Worm (Caenorhabditis elegans) whole organism, early embryonic: ENCODE measurements around the gene dmsr-9.
A peak's percentile ranks its signal among the peaks of the same experiment; 100 is the strongest.

Source experiments
- B0310.2 ChIP-seq: sonication (generic microtip); optimal IDR thresholded peaks from 2 replicates; lab custom pipeline; 2016; ENCODE audit warnings: mild to moderate bottlenecking, missing genetic modification characterization, missing compliant biosample characterization
- F13C5.2 ChIP-seq: sonication (generic microtip); optimal IDR thresholded peaks from 2 replicates; lab custom pipeline; 2017; ENCODE audit warnings: mild to moderate bottlenecking, missing genetic modification characterization, inconsistent platforms, missing compliant biosample characterization
- aly-1 ChIP-seq: sonication (generic microtip); optimal IDR thresholded peaks from 2 replicates; lab custom pipeline; 2016; ENCODE audit warnings: missing genetic modification characterization, missing compliant biosample characterization
- ama-1 ChIP-seq: fragments of 150-350 bp; optimal IDR thresholded peaks from 2 replicates; lab custom pipeline; 2014
- ceh-13 ChIP-seq: fragments of 200-800 bp; sonication (Bioruptor generic); optimal IDR thresholded peaks from 2 replicates; lab custom pipeline; 2018; ENCODE audit warnings: mild to moderate bottlenecking, missing genetic modification characterization, missing compliant biosample characterization
- ceh-36 ChIP-seq: sonication (generic microtip); optimal IDR thresholded peaks from 2 replicates; lab custom pipeline; 2016; ENCODE audit warnings: missing genetic modification characterization, inconsistent platforms, missing compliant biosample characterization
- ets-7 ChIP-seq: sonication (generic microtip); optimal IDR thresholded peaks from 2 replicates; lab custom pipeline; 2016; ENCODE audit warnings: missing genotype, missing genetic modification characterization, missing compliant biosample characterization
- flt-1 ChIP-seq: fragments of 200-800 bp; sonication (Bioruptor generic); IDR thresholded peaks from 2 replicates; pipeline ENCODE4 v1.3.6; 2022; ENCODE audit warnings: missing genetic modification characterization, missing compliant biosample characterization
- hmbx-1 ChIP-seq: sonication (generic microtip); optimal IDR thresholded peaks from 2 replicates; lab custom pipeline; 2016; ENCODE audit warnings: mild to moderate bottlenecking, missing genetic modification characterization, missing compliant biosample characterization
- hmg-4 ChIP-seq: fragments of 200-800 bp; sonication (Bioruptor generic); optimal IDR thresholded peaks from 2 replicates; lab custom pipeline; 2018; ENCODE audit warnings: mild to moderate bottlenecking, missing genetic modification characterization, missing compliant biosample characterization
- hnd-1 ChIP-seq: sonication (generic microtip); optimal IDR thresholded peaks from 2 replicates; lab custom pipeline; 2016; ENCODE audit warnings: missing genetic modification characterization, missing compliant biosample characterization
- pes-1 ChIP-seq: fragments of 200-800 bp; sonication (Bioruptor generic); IDR thresholded peaks from 2 replicates; pipeline ENCODE4 v1.3.6; 2022; ENCODE audit warnings: missing genetic modification reagents, missing genetic modification characterization, missing compliant biosample characterization
- scrt-1 ChIP-seq: fragments of 200-800 bp; sonication (Bioruptor generic); IDR thresholded peaks from 2 replicates; pipeline ENCODE4 v1.3.6; 2022; ENCODE audit warnings: missing genetic modification characterization, missing compliant biosample characterization
- sea-1 ChIP-seq: fragments of 200-800 bp; sonication (Bioruptor generic); conservative IDR thresholded peaks from 2 replicates; pipeline ENCODE4 v1.3.6; 2022; ENCODE audit warnings: missing genetic modification characterization, missing compliant biosample characterization
- tbx-11 ChIP-seq: fragments of 200-800 bp; sonication (Bioruptor generic); IDR thresholded peaks from 2 replicates; pipeline ENCODE4 v1.3.6; 2022; ENCODE audit warnings: missing genetic modification characterization, missing compliant biosample characterization
- tbx-37 ChIP-seq: fragments of 200-800 bp; sonication (Bioruptor generic); conservative IDR thresholded peaks from 2 replicates; pipeline ENCODE4 v1.3.6; 2022; ENCODE audit warnings: missing genetic modification reagents, missing genetic modification characterization, missing compliant biosample characterization
- tra-4 ChIP-seq: sonication (generic microtip); optimal IDR thresholded peaks from 2 replicates; lab custom pipeline; 2017; ENCODE audit warnings: missing genetic modification characterization, missing compliant biosample characterization

dmsr-9 gene

ce11 chrV:6799564-6799963 lies at the start of gene dmsr-9:
Gene dmsr-9 (minus strand): TSS chrV:6799664.
- TF ChIP-seq F13C5.2 (tag; lab: Kevin White, UChicago) (no peak), hmbx-1 (tag; lab: Kevin White, UChicago) (no peak), sea-1 (no peak), B0310.2 (no peak), ceh-36 (tag; lab: Kevin White, UChicago) (no peak), tbx-11 (GFP tag; lab: Robert Waterston, UW) (no peak), scrt-1 (GFP tag; lab: Robert Waterston, UW) (no peak), tbx-37 (no peak), ama-1 (lab: Kevin White, UChicago) (no peak), flt-1 (GFP tag; lab: Robert Waterston, UW) (no peak), tra-4 (no peak), pes-1 (GFP tag; lab: Robert Waterston, UW) (no peak), ceh-13 (no peak), aly-1 (tag; lab: Kevin White, UChicago) (no peak), hnd-1 (no peak)

- TF ChIP-seq sea-1 (no peak), hnd-1 (no peak), scrt-1 (GFP tag; lab: Robert Waterston, UW) (no peak), flt-1 (GFP tag; lab: Robert Waterston, UW) (no peak), aly-1 (tag; lab: Kevin White, UChicago) (no peak), ceh-13 (no peak), F13C5.2 (tag; lab: Kevin White, UChicago) (no peak), pes-1 (GFP tag; lab: Robert Waterston, UW) (no peak), tra-4 (no peak), ceh-36 (tag; lab: Kevin White, UChicago) (no peak), B0310.2 (no peak), tbx-11 (GFP tag; lab: Robert Waterston, UW) (no peak), ets-7 (tag; lab: Kevin White, UChicago) (no peak), hmg-4 (no peak), hmbx-1 (tag; lab: Kevin White, UChicago) (no peak), tbx-37 (no peak), ama-1 (lab: Kevin White, UChicago) (no peak)
Measured at ce11 chrV:6846507-6846906, 47.0 kb upstream of the dmsr-9 start, which contains the start of gene lgc-54. Gene lgc-54 (minus strand): TSS chrV:6846607.

- no peak for TF ChIP-seq aly-1 (tag; lab: Kevin White, UChicago)
- no peak for TF ChIP-seq hmbx-1 (tag; lab: Kevin White, UChicago)
- TF ChIP-seq tbx-37, result no peak
- TF ChIP-seq F13C5.2 (tag; lab: Kevin White, UChicago), result no peak
- TF ChIP-seq ceh-36 (tag; lab: Kevin White, UChicago), result no peak
- no peak for TF ChIP-seq flt-1 (GFP tag; lab: Robert Waterston, UW)
- TF ChIP-seq tbx-11 (GFP tag; lab: Robert Waterston, UW), result no peak
- TF ChIP-seq scrt-1 (GFP tag; lab: Robert Waterston, UW), result no peak
- TF ChIP-seq hmg-4, result no peak
- TF ChIP-seq hnd-1, result no peak
Measured at ce11 chrV:6842437-6842836, 43.0 kb upstream of the dmsr-9 start, which contains the start of gene T15B7.1. Gene T15B7.1 (plus strand): TSS chrV:6842737.

ce11 chrV:6839008-6839407 lies 39.5 kb upstream of the dmsr-9 start, which contains the start of gene hpo-8:
Gene hpo-8 (plus strand): TSS chrV:6839289.
- TF ChIP-seq ets-7 (tag; lab: Kevin White, UChicago) (no peak), aly-1 (tag; lab: Kevin White, UChicago) (no peak), hmbx-1 (tag; lab: Kevin White, UChicago) (no peak), tra-4 (no peak), tbx-11 (GFP tag; lab: Robert Waterston, UW) (no peak), F13C5.2 (tag; lab: Kevin White, UChicago) (no peak)

ce11 chrV:6838599-6838998 lies 39.1 kb upstream of the dmsr-9 start, which contains the start of gene T15B7.15:
Gene T15B7.15 (minus strand): TSS chrV:6838665.
- TF ChIP-seq ets-7 (tag; lab: Kevin White, UChicago), result no peak
- TF ChIP-seq tbx-11 (GFP tag; lab: Robert Waterston, UW), result no peak
- TF ChIP-seq sea-1, result no peak
- TF ChIP-seq ceh-36 (tag; lab: Kevin White, UChicago), result no peak
- TF ChIP-seq scrt-1 (GFP tag; lab: Robert Waterston, UW), result no peak
- TF ChIP-seq hmbx-1 (tag; lab: Kevin White, UChicago), result no peak
- TF ChIP-seq B0310.2, result no peak
- TF ChIP-seq hnd-1, result no peak
- TF ChIP-seq ceh-13, result no peak
- no peak for TF ChIP-seq hmg-4
- TF ChIP-seq flt-1 (GFP tag; lab: Robert Waterston, UW), result no peak
- TF ChIP-seq aly-1 (tag; lab: Kevin White, UChicago), result no peak

ce11 chrV:6836036-6836435 lies 36.6 kb upstream of the dmsr-9 start:
- TF ChIP-seq tra-4, result no peak
- TF ChIP-seq hmbx-1 (tag; lab: Kevin White, UChicago), result no peak

- no peak for TF ChIP-seq ceh-36 (tag; lab: Kevin White, UChicago)
- TF ChIP-seq B0310.2, result no peak
- TF ChIP-seq hnd-1, result no peak
- TF ChIP-seq scrt-1 (GFP tag; lab: Robert Waterston, UW), result no peak
- TF ChIP-seq tbx-11 (GFP tag; lab: Robert Waterston, UW), result no peak
- TF ChIP-seq ama-1 (lab: Kevin White, UChicago), result no peak
- no peak for TF ChIP-seq hmbx-1 (tag; lab: Kevin White, UChicago)
- no peak for TF ChIP-seq ceh-13
- TF ChIP-seq sea-1, result no peak
- no peak for TF ChIP-seq ets-7 (tag; lab: Kevin White, UChicago)
- TF ChIP-seq tra-4, result no peak
- TF ChIP-seq pes-1 (GFP tag; lab: Robert Waterston, UW), result no peak
- TF ChIP-seq F13C5.2 (tag; lab: Kevin White, UChicago), result no peak
Measured at ce11 chrV:6835242-6835641, 35.8 kb upstream of the dmsr-9 start, which contains the start of the genes T15B7.14 and col-143. Gene T15B7.14 (minus strand): TSS chrV:6835342. Gene col-143 (plus strand): TSS chrV:6835635.

- TF ChIP-seq sea-1 (0 out of 2 replicates have a peak, but pooled peaks have one; percentile 7), ets-7 (tag; lab: Kevin White, UChicago) (no peak)
Measured at ce11 chrV:6831539-6831938, 32.1 kb upstream of the dmsr-9 start.
